Fruit fly (Drosophila melanogaster): Measurements from ENCODE around the gene Srp54k.

DNA sequence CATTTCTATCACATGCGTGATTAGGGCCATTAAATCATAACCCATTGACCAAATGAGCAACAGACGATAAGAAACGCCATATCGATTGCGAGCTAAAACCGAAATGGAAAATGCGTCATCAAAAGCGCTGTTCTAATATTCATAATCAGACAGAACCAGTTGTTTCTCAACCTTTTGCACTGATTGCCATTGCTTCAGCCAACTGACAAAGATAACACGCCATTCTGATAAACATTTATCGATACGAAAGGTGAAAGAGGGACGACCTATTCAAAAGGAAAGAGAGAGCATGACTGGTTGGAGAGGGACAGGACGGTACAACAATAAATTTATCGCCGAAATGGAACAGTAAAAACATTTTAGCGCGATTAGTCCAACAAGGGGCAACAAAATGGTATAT, 24.3 kb downstream of the Srp54k start:
- TF ChIP-seq CG12104 (GFP tag; optimal IDR thresholded peaks at IDR 0.05) (no peak), dimm (GFP tag; IDR thresholded peaks at IDR 0.05) (no peak)

Data from whole organism, embryonic.